Fruit fly (Drosophila melanogaster): Measurements from ENCODE around the gene Acsf3.

The Acsf3 gene

DNA sequence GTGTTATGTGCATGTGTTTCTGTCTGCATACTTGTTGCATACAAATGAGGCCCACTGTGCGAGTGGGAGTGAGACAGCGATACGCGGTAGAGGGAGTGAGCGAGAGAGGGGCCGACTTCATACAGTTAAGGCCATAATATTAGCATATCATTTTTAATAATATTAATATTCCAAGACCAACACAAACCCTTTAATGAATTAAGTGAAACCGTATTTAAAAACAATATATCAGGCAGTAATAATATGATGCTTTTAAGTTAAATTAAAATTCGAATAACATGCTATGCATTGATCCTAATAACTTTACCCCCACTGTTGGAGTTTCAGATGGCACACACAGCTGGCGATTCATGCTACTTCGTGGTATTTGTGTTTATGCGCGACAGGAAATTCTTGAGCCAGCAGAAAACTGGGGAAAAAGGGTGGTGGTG, 4.0 kb upstream of the Acsf3 start (continued):
- peak; percentile 93 for TF ChIP-seq slbo (GFP tag; IDR thresholded peaks at IDR 0.05)
- TF ChIP-seq CG9609 (GFP tag; optimal IDR thresholded peaks at IDR 0.05), result peak; percentile 67
- TF ChIP-seq CG4282 (GFP tag; optimal IDR thresholded peaks at IDR 0.05), result peak; percentile 57
- TF ChIP-seq abd-A (tag; optimal IDR thresholded peaks at IDR 0.05), result peak; percentile 77
- peak; percentile 68 for TF ChIP-seq CG34376 (GFP tag; optimal IDR thresholded peaks at IDR 0.05)
- TF ChIP-seq ac (GFP tag; optimal IDR thresholded peaks at IDR 0.05), result peak; percentile 95
- TF ChIP-seq tll (GFP tag; optimal IDR thresholded peaks at IDR 0.05), result peak in 1 of 2 experiments; percentile 70
- TF ChIP-seq CG14965 (GFP tag; optimal IDR thresholded peaks at IDR 0.05; ENCODE audit: borderline replicate concordance), result peak; percentile 3
- no peak for TF ChIP-seq Doc3 (GFP tag; IDR thresholded peaks at IDR 0.05; ENCODE audit: partially characterized antibody)
- peak; percentile 80 for TF ChIP-seq Bteb2 (GFP tag; optimal IDR thresholded peaks at IDR 0.05)
- TF ChIP-seq Chrac-16 (GFP tag; optimal IDR thresholded peaks at IDR 0.05), result peak; percentile 96
- TF ChIP-seq CG4404 (GFP tag; IDR thresholded peaks at IDR 0.05), result peak; percentile 91
- TF ChIP-seq Doc2 (GFP tag; IDR thresholded peaks at IDR 0.05), result peak; percentile 64; the same call in 1 of the 2 replicates
- TF ChIP-seq CG12071 (GFP tag; optimal IDR thresholded peaks at IDR 0.05), result peak; percentile 92
- TF ChIP-seq CG17829 (tag; optimal IDR thresholded peaks at IDR 0.05), result peak; percentile 99
- TF ChIP-seq grau (tag; optimal IDR thresholded peaks at IDR 0.05), result peak; percentile 96
- peak; percentile 87 for TF ChIP-seq Taf1 (GFP tag; IDR thresholded peaks at IDR 0.05)
- peak; percentile 38 for TF ChIP-seq gro (GFP tag; optimal IDR thresholded peaks at IDR 0.05)
- TF ChIP-seq maf-S (GFP tag; optimal IDR thresholded peaks at IDR 0.05), result peak; percentile 63
- peak; percentile 88 for TF ChIP-seq CG2889 (GFP tag; IDR thresholded peaks at IDR 0.05)
- peak; percentile 83 for TF ChIP-seq CG15514 (GFP tag; optimal IDR thresholded peaks at IDR 0.05)
- TF ChIP-seq Lhr (GFP tag; optimal IDR thresholded peaks at IDR 0.05), result peak; percentile 96
- peak; percentile 68 for TF ChIP-seq CTCF (GFP tag; optimal IDR thresholded peaks at IDR 0.05)
- TF ChIP-seq lab (GFP tag; optimal IDR thresholded peaks at IDR 0.05), result peak; percentile 97
- peak; percentile 73; the same call in 1 of the 2 replicates for TF ChIP-seq toy (GFP tag; IDR thresholded peaks at IDR 0.05)
- TF ChIP-seq ham (GFP tag; IDR thresholded peaks at IDR 0.05), result peak; percentile 59; the same call in 1 of the 2 replicates
- TF ChIP-seq dmrt11E (tag; optimal IDR thresholded peaks at IDR 0.05), result peak; percentile 98
- peak; percentile 72 for TF ChIP-seq CG17802 (tag; optimal IDR thresholded peaks at IDR 0.05)
- TF ChIP-seq Sin3A (optimal IDR thresholded peaks at IDR 0.05), result no peak
- peak; percentile 75 for TF ChIP-seq CG18011 (GFP tag; optimal IDR thresholded peaks at IDR 0.05)
- peak; percentile 96 for TF ChIP-seq CG4820 (GFP tag; optimal IDR thresholded peaks at IDR 0.05)
- TF ChIP-seq sima (GFP tag; optimal IDR thresholded peaks at IDR 0.05), result peak; percentile 35
- peak; percentile 88 for TF ChIP-seq jing (GFP tag; optimal IDR thresholded peaks at IDR 0.05)
- TF ChIP-seq Xrp1 (GFP tag; IDR thresholded peaks at IDR 0.05), result peak; percentile 99
- no peak for TF ChIP-seq her (GFP tag; optimal IDR thresholded peaks at IDR 0.05)
- TF ChIP-seq chinmo (GFP tag; IDR thresholded peaks at IDR 0.05; ENCODE audit: partially characterized antibody), result no peak
- TF ChIP-seq CG6272 (GFP tag; IDR thresholded peaks at IDR 0.05), result peak; percentile 89
- TF ChIP-seq CG11696 (GFP tag; IDR thresholded peaks at IDR 0.05), result peak; percentile 100
- peak; percentile 96 for TF ChIP-seq twi (tag; optimal IDR thresholded peaks at IDR 0.05)
- peak; percentile 93 for TF ChIP-seq CG5245 (GFP tag; optimal IDR thresholded peaks at IDR 0.05)
- no peak for TF ChIP-seq Scr (GFP tag; IDR thresholded peaks at IDR 0.05; ENCODE audit: partially characterized antibody)
- TF ChIP-seq NfI (GFP tag; optimal IDR thresholded peaks at IDR 0.05), result peak; percentile 91
- peak; percentile 72 for TF ChIP-seq tup (GFP tag; optimal IDR thresholded peaks at IDR 0.05)
- TF ChIP-seq Nf-YB (GFP tag; optimal IDR thresholded peaks at IDR 0.05), result peak; percentile 86
- peak; percentile 97 for TF ChIP-seq nom (GFP tag; optimal IDR thresholded peaks at IDR 0.05)
- TF ChIP-seq CG8281 (tag; optimal IDR thresholded peaks at IDR 0.05), result peak; percentile 87
- TF ChIP-seq cwo (GFP tag; optimal IDR thresholded peaks at IDR 0.05), result peak; percentile 92
- TF ChIP-seq CG1647 (GFP tag; optimal IDR thresholded peaks at IDR 0.05), result peak; percentile 66
- no peak for TF ChIP-seq CG3163 (GFP tag; optimal IDR thresholded peaks at IDR 0.05)
- TF ChIP-seq CG7839 (tag; optimal IDR thresholded peaks at IDR 0.05), result peak; percentile 98
- peak; percentile 83 for TF ChIP-seq slou (GFP tag; optimal IDR thresholded peaks at IDR 0.05)
